Fruit fly (Drosophila melanogaster) whole organism, adult: ENCODE data around the gene CG8516.

Source experiments
- CG11617 ChIP-seq: fragments of 200-800 bp; sonication (Bioruptor generic); optimal IDR thresholded peaks from 2 replicates; lab custom pipeline; 2017; ENCODE audit warnings: mild to moderate bottlenecking, missing biosample characterization, missing genetic modification reagents, missing genetic modification characterization
- CG12768 ChIP-seq: fragments of 200-800 bp; sonication (Bioruptor generic); optimal IDR thresholded peaks from 2 replicates; lab custom pipeline; 2017; ENCODE audit warnings: missing biosample characterization, missing genetic modification characterization, mild to moderate bottlenecking, moderate library complexity, missing genetic modification reagents
- CG14711 ChIP-seq: fragments of 200-800 bp; sonication (Bioruptor generic); optimal IDR thresholded peaks from 2 replicates; lab custom pipeline; 2018; ENCODE audit warnings: missing biosample characterization, mild to moderate bottlenecking, missing genetic modification characterization, moderate library complexity
- CG1620 ChIP-seq: fragments of 200-800 bp; sonication (Bioruptor generic); optimal IDR thresholded peaks from 2 replicates; lab custom pipeline; 2016; ENCODE audit warnings: missing biosample characterization, missing genetic modification characterization
- CG33017 ChIP-seq: fragments of 200-800 bp; sonication (Bioruptor generic); optimal IDR thresholded peaks from 2 replicates; lab custom pipeline; 2018; ENCODE audit warnings: missing biosample characterization, mild to moderate bottlenecking, missing genetic modification characterization, moderate library complexity
- CG5204 ChIP-seq: fragments of 200-800 bp; sonication (Bioruptor generic); optimal IDR thresholded peaks from 2 replicates; lab custom pipeline; 2016; ENCODE audit warnings: missing biosample characterization, missing genetic modification characterization
- CG7045 ChIP-seq: fragments of 200-800 bp; sonication (Bioruptor generic); optimal IDR thresholded peaks from 2 replicates; lab custom pipeline; 2017; ENCODE audit warnings: missing biosample characterization, mild to moderate bottlenecking, missing genetic modification characterization
- CG7101 ChIP-seq: fragments of 200-800 bp; sonication (Bioruptor generic); optimal IDR thresholded peaks from 2 replicates; lab custom pipeline; 2018; ENCODE audit warnings: missing biosample characterization, mild to moderate bottlenecking, missing genetic modification characterization, moderate library complexity
- Clk ChIP-seq: fragments of 200-800 bp; sonication (Bioruptor generic); optimal IDR thresholded peaks from 2 replicates; lab custom pipeline; 2017; ENCODE audit warnings: missing biosample characterization, missing genetic modification characterization
- Crg-1 ChIP-seq: fragments of 200-800 bp; sonication (Bioruptor generic); optimal IDR thresholded peaks from 2 replicates; lab custom pipeline; 2016; ENCODE audit warnings: missing biosample characterization, missing genetic modification characterization
- Hr96 ChIP-seq: fragments of 200-800 bp; sonication (Bioruptor generic); optimal IDR thresholded peaks from 2 replicates; lab custom pipeline; 2016; ENCODE audit warnings: missing biosample characterization, missing genetic modification characterization
- Mnt ChIP-seq: fragments of 200-800 bp; sonication (Bioruptor generic); optimal IDR thresholded peaks from 2 replicates; lab custom pipeline; 2016; ENCODE audit warnings: missing biosample characterization, mild to moderate bottlenecking, missing genetic modification characterization
- bab1 ChIP-seq: fragments of 200-800 bp; sonication (Bioruptor generic); optimal IDR thresholded peaks from 3 replicates; lab custom pipeline; 2019; ENCODE audit warnings: missing biosample characterization, mild to moderate bottlenecking, missing genetic modification characterization, moderate library complexity
- cic ChIP-seq: fragments of 200-800 bp; sonication (Bioruptor generic); optimal IDR thresholded peaks from 2 replicates; lab custom pipeline; 2017; ENCODE audit warnings: missing biosample characterization, mild to moderate bottlenecking, missing genetic modification characterization, moderate library complexity
- cnc ChIP-seq, 2 experiments: fragments of >200 bp; optimal IDR thresholded peaks; 2 replicates each; lab custom pipeline; 2017
- kay ChIP-seq: fragments of 200-800 bp; sonication (Bioruptor generic); peaks from one replicate; lab custom pipeline; 2016; ENCODE audit warnings: missing biosample characterization, missing genetic modification characterization, borderline replicate concordance
- ovo ChIP-seq: fragments of 200-800 bp; sonication (Bioruptor generic); optimal IDR thresholded peaks from 2 replicates; lab custom pipeline; 2016; ENCODE audit warnings: missing biosample characterization, missing genetic modification characterization
- pad ChIP-seq: fragments of 200-800 bp; sonication (Bioruptor generic); optimal IDR thresholded peaks from 3 replicates; lab custom pipeline; 2017; ENCODE audit warnings: missing biosample characterization, missing genetic modification characterization, mild to moderate bottlenecking, moderate library complexity, missing genetic modification reagents
- tj ChIP-seq: fragments of 200-800 bp; sonication (Bioruptor generic); optimal IDR thresholded peaks from 3 replicates; lab custom pipeline; 2017; ENCODE audit warnings: missing biosample characterization, mild to moderate bottlenecking, missing genetic modification characterization, moderate library complexity
- toe ChIP-seq: fragments of 200-800 bp; sonication (Bioruptor generic); optimal IDR thresholded peaks from 2 replicates; lab custom pipeline; 2016; ENCODE audit warnings: missing biosample characterization, missing genetic modification characterization

Gene CG8516

DNA sequence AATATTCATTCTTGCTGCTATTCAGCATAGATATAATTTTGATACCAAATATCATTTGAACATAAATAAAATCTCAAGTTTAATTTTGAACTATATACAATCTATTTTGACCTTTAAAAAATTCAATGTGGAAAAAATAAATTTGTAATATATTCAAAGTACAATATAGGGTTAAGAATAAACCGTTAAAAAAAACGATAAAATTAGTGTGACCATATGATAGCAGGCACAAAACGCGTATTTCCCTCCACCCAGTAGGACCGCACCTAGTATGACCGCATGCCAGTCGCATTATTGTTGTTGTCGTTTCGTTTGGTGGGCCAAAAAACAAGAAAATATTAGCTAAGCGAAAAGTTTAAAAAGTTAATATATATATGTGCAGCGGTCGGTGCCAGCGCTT lies at the start of gene CG8516:
CG8516 (plus strand) TSS at position 278 of the 400 bp plus-strand sequence.
- TF ChIP-seq tj (GFP tag; lab: Kevin White, UChicago) (peak; percentile 29), cic (GFP tag; lab: Kevin White, UChicago) (no peak), bab1 (GFP tag; lab: Kevin White, UChicago) (peak; percentile 4), cnc (optimal IDR thresholded peaks at IDR 0.05; lab: Kevin White, UChicago) (no peak), toe (GFP tag; lab: Kevin White, UChicago) (no peak), CG14711 (peak; percentile 45), Hr96 (no peak), CG7101 (tag; lab: Kevin White, UChicago) (peak; percentile 37), Clk (GFP tag; lab: Kevin White, UChicago) (no peak), CG7045 (GFP tag; lab: Kevin White, UChicago) (no peak), kay (no peak), Mnt (GFP tag; lab: Kevin White, UChicago) (peak; percentile 25), CG11617 (GFP tag; lab: Kevin White, UChicago) (peak; percentile 26), CG33017 (tag; lab: Kevin White, UChicago) (peak; percentile 28)

- TF ChIP-seq Crg-1 = no peak
- no peak for TF ChIP-seq Clk (GFP tag; lab: Kevin White, UChicago)
- TF ChIP-seq Mnt (GFP tag; lab: Kevin White, UChicago) = no peak
- TF ChIP-seq CG7045 (GFP tag; lab: Kevin White, UChicago) = no peak
- TF ChIP-seq CG11617 (GFP tag; lab: Kevin White, UChicago) = no peak
- no peak for TF ChIP-seq toe (GFP tag; lab: Kevin White, UChicago)
- no peak for TF ChIP-seq CG33017 (tag; lab: Kevin White, UChicago)
- no peak for TF ChIP-seq Hr96
- no peak for TF ChIP-seq bab1 (GFP tag; lab: Kevin White, UChicago)
- no peak for TF ChIP-seq CG1620 (GFP tag; lab: Kevin White, UChicago)
- TF ChIP-seq CG14711 = no peak
- no peak for TF ChIP-seq cnc (optimal IDR thresholded peaks at IDR 0.05; lab: Kevin White, UChicago)
Observed at dm6 chr3R:9743995-9744394, 49.1 kb upstream of the CG8516 start.

DNA sequence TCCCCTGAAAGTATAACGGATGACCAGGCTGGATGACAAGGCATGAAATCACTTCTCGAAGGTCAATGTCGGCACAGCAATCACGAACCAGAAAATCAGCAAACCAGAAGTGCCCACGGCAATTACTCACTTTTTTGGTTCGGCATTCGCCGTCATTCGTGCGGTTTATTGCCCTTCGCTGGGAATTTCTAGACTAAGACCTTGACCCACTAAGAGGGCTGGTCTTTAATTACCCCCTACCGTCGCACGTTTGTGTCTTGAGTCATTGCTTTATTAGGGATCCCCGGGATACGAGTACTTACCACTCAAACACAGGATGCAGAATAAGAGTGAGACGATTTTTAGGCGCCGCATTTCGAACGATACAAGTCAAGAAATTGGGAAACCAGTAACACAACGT lies 47.7 kb upstream of the CG8516 start:
- TF ChIP-seq CG12768 (GFP tag; lab: Kevin White, UChicago) (no peak), CG33017 (tag; lab: Kevin White, UChicago) (no peak), ovo (GFP tag; lab: Kevin White, UChicago) (no peak), CG11617 (GFP tag; lab: Kevin White, UChicago) (no peak), pad (GFP tag; lab: Kevin White, UChicago) (no peak), bab1 (GFP tag; lab: Kevin White, UChicago) (no peak), cnc (optimal IDR thresholded peaks at IDR 0.05; lab: Kevin White, UChicago) (no peak), CG5204 (GFP tag; lab: Kevin White, UChicago) (no peak), Mnt (GFP tag; lab: Kevin White, UChicago) (no peak), tj (GFP tag; lab: Kevin White, UChicago) (no peak), CG7101 (tag; lab: Kevin White, UChicago) (no peak)

dm6 chr3R:9746267-9746666 lies 46.8 kb upstream of the CG8516 start, which contains the start of gene CG34409:
CG34409 (minus strand) TSS chr3R:9746367.
- no peak for TF ChIP-seq bab1 (GFP tag; lab: Kevin White, UChicago)
- TF ChIP-seq Mnt (GFP tag; lab: Kevin White, UChicago) = no peak
- TF ChIP-seq tj (GFP tag; lab: Kevin White, UChicago) = no peak
- no peak for TF ChIP-seq toe (GFP tag; lab: Kevin White, UChicago)
- TF ChIP-seq ovo (GFP tag; lab: Kevin White, UChicago) = no peak
- TF ChIP-seq CG5204 (GFP tag; lab: Kevin White, UChicago) = no peak
- TF ChIP-seq CG7101 (tag; lab: Kevin White, UChicago) = no peak
- TF ChIP-seq CG12768 (GFP tag; lab: Kevin White, UChicago) = no peak

dm6 chr3R:9747272-9747874 lies 45.7 kb upstream of the CG8516 start, which contains the start of gene CG12948:
CG12948 (minus strand) TSS chr3R:9747744.
- TF ChIP-seq bab1 (GFP tag; lab: Kevin White, UChicago) (peak; percentile 68), cic (GFP tag; lab: Kevin White, UChicago) (peak; percentile 9), Mnt (GFP tag; lab: Kevin White, UChicago) (peak; percentile 61), CG14711 (peak; percentile 63), kay (no peak), Crg-1 (peak; percentile 43), CG5204 (GFP tag; lab: Kevin White, UChicago) (no peak), ovo (GFP tag; lab: Kevin White, UChicago) (no peak), CG11617 (GFP tag; lab: Kevin White, UChicago) (peak; percentile 61), pad (GFP tag; lab: Kevin White, UChicago) (peak; percentile 40), CG1620 (GFP tag; lab: Kevin White, UChicago) (peak; percentile 65), CG7101 (tag; lab: Kevin White, UChicago) (peak; percentile 77), Clk (GFP tag; lab: Kevin White, UChicago) (no peak), CG7045 (GFP tag; lab: Kevin White, UChicago) (peak; percentile 27), CG12768 (GFP tag; lab: Kevin White, UChicago) (peak; percentile 36), cnc (optimal IDR thresholded peaks at IDR 0.05; lab: Kevin White, UChicago) (no peak), tj (GFP tag; lab: Kevin White, UChicago) (peak; percentile 43), CG33017 (tag; lab: Kevin White, UChicago) (peak; percentile 64)

- no peak for TF ChIP-seq Crg-1
- no peak for TF ChIP-seq CG1620 (GFP tag; lab: Kevin White, UChicago)
- no peak for TF ChIP-seq Mnt (GFP tag; lab: Kevin White, UChicago)
- TF ChIP-seq cnc (optimal IDR thresholded peaks at IDR 0.05; lab: Kevin White, UChicago) = no peak
- no peak for TF ChIP-seq CG14711
- no peak for TF ChIP-seq CG7045 (GFP tag; lab: Kevin White, UChicago)
- no peak for TF ChIP-seq Hr96
- TF ChIP-seq Clk (GFP tag; lab: Kevin White, UChicago) = no peak
- TF ChIP-seq tj (GFP tag; lab: Kevin White, UChicago) = no peak
- no peak for TF ChIP-seq cic (GFP tag; lab: Kevin White, UChicago)
- TF ChIP-seq CG12768 (GFP tag; lab: Kevin White, UChicago) = no peak
- TF ChIP-seq kay = no peak
Observed at dm6 chr3R:9747875-9747899, 45.4 kb upstream of the CG8516 start, which contains the start of gene PpD3. PpD3 (plus strand) TSS chr3R:9747875.
